Fruit fly (Drosophila melanogaster): ENCODE data around the gene Aduk.

Aduk gene

DNA sequence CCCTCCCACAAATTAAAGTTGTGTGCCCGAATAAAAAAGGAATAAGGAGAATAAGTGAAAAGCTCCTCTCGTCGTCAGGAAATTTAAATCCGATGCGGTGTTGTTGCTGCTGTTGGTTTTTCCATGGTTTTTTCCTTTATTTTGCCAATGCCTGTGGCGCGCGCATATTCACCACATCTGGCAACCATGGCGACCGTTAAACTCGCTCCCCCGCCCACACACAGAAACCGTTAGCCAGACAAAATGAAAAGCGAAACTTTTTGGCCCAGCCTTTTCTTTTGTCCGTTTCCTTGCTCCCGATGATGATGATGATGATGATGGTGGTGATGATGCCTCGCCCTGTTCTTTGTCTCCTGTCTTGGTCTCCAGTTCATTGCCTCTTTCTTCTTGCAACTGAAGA is 11.4 kb upstream of the Aduk start:
- peak; percentile 32 for TF ChIP-seq pad (GFP tag; optimal IDR thresholded peaks at IDR 0.05)
- no peak for TF ChIP-seq Mnt (GFP tag; optimal IDR thresholded peaks at IDR 0.05)

DNA sequence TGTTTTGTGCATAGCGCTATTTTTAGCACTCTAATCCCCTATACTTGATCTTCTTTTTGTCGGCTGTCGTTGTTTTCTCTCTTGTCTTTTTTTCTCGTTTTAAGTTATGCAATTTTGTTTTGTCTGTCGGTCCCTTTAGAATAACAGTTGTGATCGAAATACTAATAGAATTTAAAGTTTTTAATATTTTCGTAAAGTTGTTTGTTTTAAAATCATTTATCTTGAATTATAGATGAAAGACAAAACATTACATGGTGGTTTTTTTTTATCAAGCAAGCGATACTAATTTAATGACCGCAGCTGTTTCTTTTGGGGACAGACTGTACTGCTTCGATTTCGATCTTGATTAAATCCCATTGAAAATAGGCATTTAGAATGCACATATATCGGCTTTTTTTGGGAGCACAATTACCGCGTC is 10.3 kb upstream of the Aduk start:
- TF ChIP-seq cic (GFP tag; optimal IDR thresholded peaks at IDR 0.05) (no peak), CG7045 (GFP tag; optimal IDR thresholded peaks at IDR 0.05) (no peak), CG1620 (GFP tag; optimal IDR thresholded peaks at IDR 0.05) (no peak), CG11617 (GFP tag; optimal IDR thresholded peaks at IDR 0.05) (no peak), CG7101 (tag; optimal IDR thresholded peaks at IDR 0.05) (no peak), tj (GFP tag; optimal IDR thresholded peaks at IDR 0.05) (no peak), Mnt (GFP tag; optimal IDR thresholded peaks at IDR 0.05) (no peak), kay (GFP tag; ENCODE audit: borderline replicate concordance) (peak; percentile 66), CG14711 (tag; optimal IDR thresholded peaks at IDR 0.05) (peak; percentile 22), CG12768 (GFP tag; optimal IDR thresholded peaks at IDR 0.05) (no peak)

DNA sequence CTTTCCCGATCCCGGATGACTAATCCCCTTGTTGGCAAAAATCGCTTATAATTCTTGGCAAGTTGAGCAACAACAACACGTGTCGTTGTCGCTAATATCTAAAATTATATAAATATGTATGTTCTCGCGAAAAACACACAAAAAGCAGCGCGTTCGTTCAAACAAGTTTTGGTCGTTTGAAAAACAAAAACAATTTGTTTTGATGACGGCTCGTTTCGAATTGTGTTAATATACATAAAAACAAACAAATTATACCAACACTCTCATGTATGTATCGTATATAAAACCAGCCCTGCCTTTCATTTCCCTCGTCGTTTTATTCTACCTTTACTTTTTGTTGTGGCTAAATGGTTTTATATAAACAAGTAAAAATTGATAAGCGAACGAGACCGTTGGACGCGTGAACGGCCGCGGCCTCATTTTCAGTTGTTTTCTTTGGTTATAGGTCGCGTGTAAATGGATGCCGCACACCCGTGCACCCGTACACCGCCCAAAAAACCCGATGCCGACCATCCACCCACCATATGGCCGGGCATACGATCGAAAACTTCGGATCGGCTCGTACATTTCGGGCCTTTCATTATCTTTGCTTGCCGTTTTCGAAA is 9.8 kb upstream of the Aduk start:
- TF ChIP-seq toe (GFP tag; optimal IDR thresholded peaks at IDR 0.05), result no peak
- TF ChIP-seq Clk (GFP tag; optimal IDR thresholded peaks at IDR 0.05), result no peak
- TF ChIP-seq tj (GFP tag; optimal IDR thresholded peaks at IDR 0.05), result peak; percentile 14
- no peak for TF ChIP-seq CG33017 (tag; optimal IDR thresholded peaks at IDR 0.05)
- TF ChIP-seq CG12768 (GFP tag; optimal IDR thresholded peaks at IDR 0.05), result no peak
- TF ChIP-seq kay (GFP tag; ENCODE audit: borderline replicate concordance), result peak; percentile 41
- peak; percentile 31 for TF ChIP-seq CG11617 (GFP tag; optimal IDR thresholded peaks at IDR 0.05)
- peak; percentile 33 for TF ChIP-seq cic (GFP tag; optimal IDR thresholded peaks at IDR 0.05)
- TF ChIP-seq Hr96 (GFP tag; optimal IDR thresholded peaks at IDR 0.05), result no peak
- TF ChIP-seq CG7101 (tag; optimal IDR thresholded peaks at IDR 0.05), result no peak
- TF ChIP-seq ovo (GFP tag; optimal IDR thresholded peaks at IDR 0.05), result peak; percentile 17
- TF ChIP-seq CG5204 (GFP tag; optimal IDR thresholded peaks at IDR 0.05), result no peak
- no peak for TF ChIP-seq CG14711 (tag; optimal IDR thresholded peaks at IDR 0.05)
- no peak for TF ChIP-seq Crg-1 (GFP tag; optimal IDR thresholded peaks at IDR 0.05)
- TF ChIP-seq cnc (optimal IDR thresholded peaks at IDR 0.05), result no peak
- no peak for TF ChIP-seq bab1 (GFP tag; optimal IDR thresholded peaks at IDR 0.05)
- peak; percentile 24 for TF ChIP-seq Mnt (GFP tag; optimal IDR thresholded peaks at IDR 0.05)
- no peak for TF ChIP-seq pad (GFP tag; optimal IDR thresholded peaks at IDR 0.05)
- TF ChIP-seq CG7045 (GFP tag; optimal IDR thresholded peaks at IDR 0.05), result no peak
- TF ChIP-seq CG1620 (GFP tag; optimal IDR thresholded peaks at IDR 0.05), result no peak

DNA sequence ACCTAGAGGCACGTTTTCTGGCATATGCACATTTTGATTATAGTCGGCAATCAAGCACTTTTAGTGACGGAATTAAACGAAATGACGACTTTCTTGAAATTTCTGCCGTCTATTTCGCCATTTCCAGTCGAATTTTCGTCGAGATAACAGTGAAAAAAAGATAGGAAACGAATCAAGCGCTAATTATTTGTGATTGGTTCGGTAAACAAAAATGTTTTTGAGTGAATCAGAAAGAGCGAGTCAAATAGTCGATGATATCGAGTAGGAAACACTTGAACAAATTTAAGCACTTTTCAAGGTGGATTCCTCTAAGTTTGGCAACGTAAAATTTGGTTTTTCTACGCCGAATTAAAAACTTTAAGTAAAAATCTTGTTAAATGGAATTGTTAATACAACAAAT is 9.1 kb upstream of the Aduk start:
- TF ChIP-seq CG11617 (GFP tag; optimal IDR thresholded peaks at IDR 0.05), result no peak
- peak; percentile 18 for TF ChIP-seq bab1 (GFP tag; optimal IDR thresholded peaks at IDR 0.05)
- peak; percentile 81 for TF ChIP-seq kay (GFP tag; ENCODE audit: borderline replicate concordance)
- TF ChIP-seq cnc (optimal IDR thresholded peaks at IDR 0.05), result no peak

DNA sequence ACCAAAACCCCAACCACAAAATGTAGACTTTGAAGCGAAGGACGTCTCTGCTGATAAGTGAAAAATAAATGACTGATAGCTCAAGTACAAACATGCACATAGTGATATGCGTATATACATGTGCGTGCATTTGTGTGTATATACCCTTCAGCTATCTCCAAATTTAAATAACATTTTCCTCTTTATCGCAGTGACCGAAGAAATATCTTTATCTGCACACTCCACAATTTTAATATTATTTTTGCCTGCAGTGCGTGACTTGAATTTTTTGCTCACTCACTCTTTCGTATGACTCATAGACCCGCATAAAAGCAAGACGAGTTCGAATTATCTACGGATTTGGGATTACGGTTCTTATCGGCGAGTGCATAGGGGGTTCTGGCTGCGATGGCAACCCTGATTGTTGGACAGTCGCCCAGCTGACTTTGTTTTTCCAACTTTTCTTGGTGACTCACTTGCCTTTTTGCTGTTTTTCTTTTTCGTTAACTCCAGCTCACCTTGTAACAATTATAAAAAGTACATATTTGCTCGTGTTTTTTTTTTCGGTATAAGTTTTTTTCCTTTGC is 8.6 kb upstream of the Aduk start:
- peak; percentile 40 for TF ChIP-seq tj (GFP tag; optimal IDR thresholded peaks at IDR 0.05)
- peak; percentile 34 for TF ChIP-seq pad (GFP tag; optimal IDR thresholded peaks at IDR 0.05)
- peak; percentile 35 to 65 for TF ChIP-seq cnc (optimal IDR thresholded peaks at IDR 0.05)
- TF ChIP-seq CG11617 (GFP tag; optimal IDR thresholded peaks at IDR 0.05), result no peak
- TF ChIP-seq CG14711 (tag; optimal IDR thresholded peaks at IDR 0.05), result peak; percentile 72

DNA sequence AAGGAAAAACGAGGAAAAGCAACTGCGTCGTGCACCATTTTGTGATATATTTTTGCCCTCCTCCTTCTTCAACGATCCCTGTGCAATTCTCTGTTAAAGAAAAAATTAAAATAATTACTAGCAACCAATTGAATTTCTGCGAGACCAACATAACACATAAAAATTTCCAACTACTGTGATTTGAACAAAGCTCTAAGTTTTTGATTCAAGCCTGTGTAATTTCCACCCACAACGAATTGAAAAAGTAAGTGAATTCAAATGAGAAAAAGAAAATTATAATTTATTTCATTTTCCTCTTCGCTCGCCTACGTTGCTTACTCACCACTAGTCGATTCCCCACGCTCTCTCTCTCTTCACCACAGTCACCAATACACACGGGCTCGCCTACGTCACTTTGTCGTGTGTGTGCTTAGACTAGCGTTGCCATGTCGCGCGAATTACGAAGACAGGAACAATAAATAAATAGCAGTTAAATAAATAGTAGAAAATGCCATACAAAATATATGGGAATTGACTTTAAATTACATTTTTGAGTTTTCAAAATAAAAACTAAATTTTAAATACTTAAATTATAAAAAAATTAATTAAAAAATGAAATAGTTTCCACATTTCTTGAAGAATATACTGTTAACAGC is 7.9 kb upstream of the Aduk start:
- TF ChIP-seq cic (GFP tag; optimal IDR thresholded peaks at IDR 0.05), result peak; percentile 71
- peak; percentile 75 for TF ChIP-seq CG7101 (tag; optimal IDR thresholded peaks at IDR 0.05)
- TF ChIP-seq ovo (GFP tag; optimal IDR thresholded peaks at IDR 0.05), result peak; percentile 20
- peak; percentile 32 for TF ChIP-seq bab1 (GFP tag; optimal IDR thresholded peaks at IDR 0.05)
- peak; percentile 70 for TF ChIP-seq CG11617 (GFP tag; optimal IDR thresholded peaks at IDR 0.05)
- TF ChIP-seq pad (GFP tag; optimal IDR thresholded peaks at IDR 0.05), result peak; percentile 43
- no peak for TF ChIP-seq CG5204 (GFP tag; optimal IDR thresholded peaks at IDR 0.05)
- TF ChIP-seq kay (GFP tag; ENCODE audit: borderline replicate concordance), result peak; percentile 98
- peak; percentile 77 for TF ChIP-seq CG33017 (tag; optimal IDR thresholded peaks at IDR 0.05)
- TF ChIP-seq CG7045 (GFP tag; optimal IDR thresholded peaks at IDR 0.05), result peak; percentile 53
- TF ChIP-seq Hr96 (GFP tag; optimal IDR thresholded peaks at IDR 0.05), result no peak
- peak; percentile 50 for TF ChIP-seq CG1620 (GFP tag; optimal IDR thresholded peaks at IDR 0.05)
- peak; percentile 68 for TF ChIP-seq CG12768 (GFP tag; optimal IDR thresholded peaks at IDR 0.05)
- no peak for TF ChIP-seq cnc (optimal IDR thresholded peaks at IDR 0.05)
- TF ChIP-seq Clk (GFP tag; optimal IDR thresholded peaks at IDR 0.05), result peak; percentile 4
- TF ChIP-seq toe (GFP tag; optimal IDR thresholded peaks at IDR 0.05), result no peak
- no peak for TF ChIP-seq tj (GFP tag; optimal IDR thresholded peaks at IDR 0.05)
- TF ChIP-seq Mnt (GFP tag; optimal IDR thresholded peaks at IDR 0.05), result peak; percentile 52
- peak; percentile 65 for TF ChIP-seq CG14711 (tag; optimal IDR thresholded peaks at IDR 0.05)
- peak; percentile 45 for TF ChIP-seq Crg-1 (GFP tag; optimal IDR thresholded peaks at IDR 0.05)
